Worm (Caenorhabditis elegans) whole organism, L4 larva: ENCODE results near the gene F28B12.1.

Source experiments
- F10B5.3 ChIP-seq: sonication (generic microtip); optimal IDR thresholded peaks from 2 replicates; lab custom pipeline; 2016; ENCODE audit warnings: mild to moderate bottlenecking, missing genetic modification characterization, missing compliant biosample characterization
- F26F4.8 ChIP-seq: fragments of 200-800 bp; sonication (Bioruptor generic); conservative IDR thresholded peaks from 2 replicates; pipeline ENCODE4 v1.3.6; 2022; ENCODE audit warnings: missing genetic modification characterization, missing compliant biosample characterization
- F37D6.2 ChIP-seq: sonication (generic microtip); optimal IDR thresholded peaks from 2 replicates; lab custom pipeline; 2016; ENCODE audit warnings: mild to moderate bottlenecking, missing genetic modification characterization, missing compliant biosample characterization
- T20F7.1 ChIP-seq: fragments of 200-800 bp; sonication (Bioruptor generic); optimal IDR thresholded peaks from 2 replicates; lab custom pipeline; 2018; ENCODE audit warnings: mild to moderate bottlenecking, missing genetic modification characterization, missing compliant biosample characterization
- Y105C5A.15 ChIP-seq: fragments of 200-800 bp; sonication (Bioruptor generic); IDR thresholded peaks from 2 replicates; pipeline ENCODE4 v1.3.6; 2022; ENCODE audit warnings: missing genetic modification characterization, missing compliant biosample characterization
- Y5F2A.4 ChIP-seq: fragments of 200-800 bp; sonication (Bioruptor generic); optimal IDR thresholded peaks from 2 replicates; lab custom pipeline; 2018; ENCODE audit warnings: mild to moderate bottlenecking, missing genetic modification characterization, missing compliant biosample characterization
- Y75B8A.6 ChIP-seq: fragments of 200-800 bp; sonication (Bioruptor generic); IDR thresholded peaks from 2 replicates; pipeline ENCODE4 v1.3.6; 2022; ENCODE audit warnings: missing genetic modification reagents, missing genetic modification characterization, missing compliant biosample characterization
- aha-1 ChIP-seq: fragments of 150-350 bp; peaks from one replicate; lab custom pipeline; 2014; ENCODE audit warnings: missing biosample characterization, missing genetic modification characterization
- attf-4 ChIP-seq: sonication (generic microtip); optimal IDR thresholded peaks from 3 replicates; lab custom pipeline; 2017; ENCODE audit warnings: missing biosample characterization, missing genetic modification characterization
- ceh-20 ChIP-seq: fragments of 200-800 bp; sonication (Bioruptor generic); IDR thresholded peaks from 2 replicates; pipeline ENCODE4 v1.3.6; 2022; ENCODE audit warnings: missing genetic modification reagents, missing genetic modification characterization, missing compliant biosample characterization
- ceh-28 ChIP-seq: fragments of 150-350 bp; optimal IDR thresholded peaks from 2 replicates; lab custom pipeline; 2014; ENCODE audit warnings: missing biosample characterization, missing genetic modification reagents, missing genetic modification characterization
- daf-12 ChIP-seq: fragments of 150-350 bp; optimal IDR thresholded peaks from 2 replicates; lab custom pipeline; 2014; ENCODE audit warnings: missing biosample characterization, missing genetic modification reagents, missing genetic modification characterization
- daf-16 ChIP-seq, 3 experiments: sonication (generic microtip); optimal IDR thresholded peaks; 2 replicates each; lab custom pipeline; 2016 to 2017; ENCODE audit warnings: missing genetic modification characterization in 3 of 3, missing genetic modification reagents in 3 of 3, mild to moderate bottlenecking in 2 of 3, missing compliant biosample characterization in 2 of 3, missing biosample characterization in 1 of 3, moderate library complexity in 1 of 3
- dmd-6 ChIP-seq: fragments of 200-800 bp; sonication (Bioruptor generic); IDR thresholded peaks from 2 replicates; pipeline ENCODE4 v1.3.6; 2022; ENCODE audit warnings: missing genetic modification reagents, missing genetic modification characterization, missing compliant biosample characterization
- dmd-8 ChIP-seq: fragments of 200-800 bp; sonication (Bioruptor generic); IDR thresholded peaks from 2 replicates; pipeline ENCODE4 v1.3.6; 2022; ENCODE audit warnings: missing genetic modification characterization, missing compliant biosample characterization
- dpl-1 ChIP-seq: fragments of 150-350 bp; optimal IDR thresholded peaks from 2 replicates; lab custom pipeline; 2014; ENCODE audit warnings: missing biosample characterization, missing genetic modification reagents, missing genetic modification characterization
- dve-1 ChIP-seq: sonication (generic microtip); optimal IDR thresholded peaks from 2 replicates; lab custom pipeline; 2017; ENCODE audit warnings: antibody characterized with exemption, mild to moderate bottlenecking, missing genetic modification characterization, missing compliant biosample characterization; ENCODE audit not compliant: insufficient read depth
- hif-1 ChIP-seq, 2 experiments: sonication (generic microtip); optimal IDR thresholded peaks; 2 replicates each; lab custom pipeline; 2016 to 2017; ENCODE audit warnings: missing compliant biosample characterization in 2 of 2, missing genetic modification characterization in 2 of 2, missing genetic modification reagents in 2 of 2, missing genotype in 2 of 2, mild to moderate bottlenecking in 1 of 2
- hlh-11 ChIP-seq: fragments of 200-800 bp; sonication (Bioruptor generic); optimal IDR thresholded peaks from 2 replicates; lab custom pipeline; 2018; ENCODE audit warnings: mild to moderate bottlenecking, missing genetic modification characterization, missing compliant biosample characterization
- hlh-30 ChIP-seq: sonication (generic microtip); optimal IDR thresholded peaks from 2 replicates; lab custom pipeline; 2017; ENCODE audit warnings: antibody characterized with exemption, mild to moderate bottlenecking, missing genetic modification characterization, missing compliant biosample characterization; ENCODE audit not compliant: insufficient read depth
- lin-1 ChIP-seq: fragments of 200-800 bp; sonication (Bioruptor generic); IDR thresholded peaks from 2 replicates; pipeline ENCODE4 v1.3.6; 2022; ENCODE audit warnings: missing genetic modification reagents, missing genetic modification characterization, missing compliant biosample characterization
- lin-29 ChIP-seq: fragments of 200-800 bp; sonication (Bioruptor generic); IDR thresholded peaks from 2 replicates; pipeline ENCODE4 v1.3.6; 2022; ENCODE audit warnings: missing genetic modification reagents, missing genetic modification characterization, missing compliant biosample characterization
- lsy-2 ChIP-seq, 2 experiments: fragments of 150-350 bp in 1 of 2; sonication (generic microtip) in 1 of 2; optimal IDR thresholded peaks; 2 replicates each; lab custom pipeline; 2014 to 2017; ENCODE audit warnings: missing biosample characterization in 2 of 2, missing genetic modification characterization in 2 of 2
- madf-5 ChIP-seq, 2 experiments: fragments of 200-800 bp; sonication (Bioruptor generic); IDR thresholded peaks; 2 replicates each; pipeline ENCODE4 v1.3.6; 2022; ENCODE audit warnings: missing compliant biosample characterization in 2 of 2, missing genetic modification characterization in 2 of 2
- mep-1 ChIP-seq: fragments of 150-350 bp; sonication (generic microtip); optimal IDR thresholded peaks from 3 replicates; lab custom pipeline; 2014; ENCODE audit warnings: missing biosample characterization, missing genetic modification characterization
- mes-2 ChIP-seq: sonication (generic microtip); optimal IDR thresholded peaks from 2 replicates; lab custom pipeline; 2016; ENCODE audit warnings: missing genotype, mild to moderate bottlenecking, missing genetic modification characterization, missing compliant biosample characterization; ENCODE audit not compliant: poor library complexity, severe bottlenecking
- mxl-3 ChIP-seq: fragments of 200-800 bp; sonication (Bioruptor generic); optimal IDR thresholded peaks from 2 replicates; lab custom pipeline; 2018; ENCODE audit warnings: mild to moderate bottlenecking, missing genetic modification characterization, missing compliant biosample characterization
- nhr-11 ChIP-seq: fragments of 150-350 bp; optimal IDR thresholded peaks from 2 replicates; lab custom pipeline; 2014; ENCODE audit warnings: missing biosample characterization, missing genetic modification characterization
- nhr-237 ChIP-seq: sonication (generic microtip); optimal IDR thresholded peaks from 2 replicates; lab custom pipeline; 2017; ENCODE audit warnings: missing biosample characterization, missing genetic modification characterization
- nhr-28 ChIP-seq: fragments of 150-350 bp; optimal IDR thresholded peaks from 2 replicates; lab custom pipeline; 2014; ENCODE audit warnings: missing biosample characterization, missing genetic modification characterization
- nhr-48 ChIP-seq: sonication (generic microtip); optimal IDR thresholded peaks from 2 replicates; lab custom pipeline; 2016; ENCODE audit warnings: mild to moderate bottlenecking, missing genetic modification characterization, missing compliant biosample characterization
- nhr-6 ChIP-seq: fragments of 150-350 bp; optimal IDR thresholded peaks from 2 replicates; lab custom pipeline; 2014; ENCODE audit warnings: missing biosample characterization, missing genetic modification characterization
- nhr-77 ChIP-seq: fragments of 150-350 bp; optimal IDR thresholded peaks from 2 replicates; lab custom pipeline; 2014; ENCODE audit warnings: missing biosample characterization, missing genetic modification characterization
- pha-4 ChIP-seq, 2 experiments: fragments of 150-350 bp in 1 of 2; fragments of 200-800 bp in 1 of 2; sonication (Bioruptor generic) in 1 of 2; IDR thresholded peaks in 1 of 2; optimal IDR thresholded peaks in 1 of 2; 2 replicates each; pipeline versions ENCODE4 v1.3.6 to Lab custom; 2014 to 2022; ENCODE audit warnings: missing genetic modification characterization in 2 of 2, missing genetic modification reagents in 2 of 2, missing biosample characterization in 1 of 2, missing compliant biosample characterization in 1 of 2
- php-3 ChIP-seq: fragments of 200-800 bp; sonication (Bioruptor generic); IDR thresholded peaks from 2 replicates; pipeline ENCODE4 v1.3.6; 2022; ENCODE audit warnings: missing genetic modification reagents, missing genetic modification characterization, missing compliant biosample characterization
- pqm-1 ChIP-seq: sonication (generic microtip); optimal IDR thresholded peaks from 2 replicates; lab custom pipeline; 2017; ENCODE audit warnings: missing biosample characterization, missing genetic modification characterization
- saeg-2 ChIP-seq: fragments of 200-800 bp; sonication (Bioruptor generic); IDR thresholded peaks from 2 replicates; pipeline ENCODE4 v1.3.6; 2022; ENCODE audit warnings: missing genetic modification reagents, missing genetic modification characterization, missing compliant biosample characterization
- skn-1 ChIP-seq: fragments of 150-350 bp; optimal IDR thresholded peaks from 2 replicates; lab custom pipeline; 2014; ENCODE audit warnings: missing biosample characterization, missing genetic modification characterization
- tra-1 ChIP-seq: fragments of 200-800 bp; sonication (Bioruptor generic); IDR thresholded peaks from 2 replicates; pipeline ENCODE4 v1.3.6; 2022; ENCODE audit warnings: missing genetic modification reagents, missing genetic modification characterization, missing compliant biosample characterization
- unc-62 ChIP-seq, 3 experiments: fragments of 150-350 bp in 1 of 3; sonication (generic microtip); optimal IDR thresholded peaks in 2 of 3; peaks in 1 of 3; 1 replicate in 1 of 3; 2 replicates in 2 of 3; lab custom pipeline; 2014 to 2017; ENCODE audit warnings: missing biosample characterization in 3 of 3, missing genetic modification characterization in 3 of 3, missing genetic modification reagents in 3 of 3, missing genotype in 1 of 3
- zag-1 ChIP-seq: fragments of 150-350 bp; optimal IDR thresholded peaks from 2 replicates; lab custom pipeline; 2014; ENCODE audit warnings: missing biosample characterization, missing genetic modification characterization
- zfp-3 ChIP-seq: fragments of 200-800 bp; sonication (Bioruptor generic); conservative IDR thresholded peaks from 2 replicates; pipeline ENCODE4 v1.3.6; 2022; ENCODE audit warnings: missing genetic modification reagents, missing genetic modification characterization, missing compliant biosample characterization
- ztf-7 ChIP-seq: fragments of 150-350 bp; optimal IDR thresholded peaks from 2 replicates; lab custom pipeline; 2014; ENCODE audit warnings: missing biosample characterization, missing genetic modification characterization

The F28B12.1 gene

DNA sequence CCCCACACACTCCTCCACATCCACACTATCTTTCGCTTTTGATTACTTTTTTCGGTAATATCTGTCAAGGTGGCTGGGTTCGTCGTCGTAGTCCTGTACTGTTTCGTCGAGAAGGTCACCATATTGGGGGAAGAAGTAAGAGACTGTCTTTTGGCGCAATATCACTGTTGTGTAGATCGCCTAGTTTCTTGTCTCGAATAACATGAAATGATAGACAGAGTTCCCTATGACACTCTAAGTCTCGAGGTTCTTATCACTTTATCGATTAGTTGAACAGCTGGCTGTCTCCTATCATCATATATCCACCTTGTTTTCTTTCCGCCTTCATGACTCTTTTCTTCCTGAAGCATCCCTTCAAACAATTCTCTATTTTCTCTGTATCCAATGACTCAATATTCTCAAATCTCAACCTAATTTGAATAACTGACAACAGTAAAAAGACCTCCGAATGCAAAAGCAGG lies 8.7 kb upstream of the F28B12.1 start:
- no peak for TF ChIP-seq T20F7.1 (GFP tag; lab: Kevin White, UChicago)
- TF ChIP-seq daf-12 (tag; lab: Kevin White, UChicago): no peak
- TF ChIP-seq nhr-48: no peak
- TF ChIP-seq nhr-6 (tag; lab: Kevin White, UChicago): no peak
- no peak; the same call in 1 of the 2 replicates for TF ChIP-seq dmd-6 (GFP tag; lab: Robert Waterston, UW)
- peak; percentile 22 for TF ChIP-seq hlh-11 (tag; lab: Kevin White, UChicago)
- no peak for TF ChIP-seq skn-1 (tag; lab: Kevin White, UChicago)
- TF ChIP-seq ceh-20 (GFP tag; lab: Robert Waterston, UW): no peak
- peak; percentile 37 for TF ChIP-seq nhr-28 (tag; lab: Kevin White, UChicago)
- TF ChIP-seq F37D6.2: no peak
- no peak for TF ChIP-seq lin-1
- peak; percentile 54 for TF ChIP-seq nhr-11
- peak; percentile 59 for TF ChIP-seq hlh-30 (tag; lab: Kevin White, UChicago)
- peak; percentile 40 for TF ChIP-seq ceh-28 (tag; lab: Kevin White, UChicago)
- TF ChIP-seq F10B5.3 (tag; lab: Kevin White, UChicago): no peak
- TF ChIP-seq lsy-2 (tag; optimal IDR thresholded peaks at IDR 0.05; lab: Kevin White, UChicago): peak in 1 of 2 experiments; percentile 26
- TF ChIP-seq dpl-1: no peak
- peak; percentile 73 for TF ChIP-seq aha-1 (tag; lab: Kevin White, UChicago)

DNA sequence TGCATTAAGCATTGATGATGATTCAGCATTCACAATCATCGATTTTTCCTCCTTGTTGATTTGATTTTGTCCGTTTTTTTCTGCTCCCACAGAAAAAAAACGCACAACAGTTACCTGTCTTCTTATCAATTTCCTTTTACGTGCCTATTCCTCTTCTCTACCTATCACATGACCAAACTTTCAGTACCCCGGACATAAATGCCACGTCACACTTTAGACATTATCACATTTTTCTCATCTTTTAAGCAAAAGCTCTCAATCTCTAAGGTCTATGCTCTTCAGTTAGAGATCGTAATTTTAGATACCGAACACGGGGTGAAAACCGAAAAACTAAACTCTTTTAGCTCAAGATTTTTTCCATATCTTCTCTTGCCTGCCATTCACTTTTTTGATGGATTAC lies 6.7 kb upstream of the F28B12.1 start:
- no peak for TF ChIP-seq lin-29 (GFP tag; lab: Robert Waterston, UW)
- TF ChIP-seq hif-1 (tag; optimal IDR thresholded peaks at IDR 0.05; lab: Kevin White, UChicago): peak in 1 of 2 experiments; percentile 66
- peak; percentile 76 for TF ChIP-seq hlh-30 (tag; lab: Kevin White, UChicago)
- TF ChIP-seq lin-1: no peak
- TF ChIP-seq lsy-2 (tag; optimal IDR thresholded peaks at IDR 0.05; lab: Kevin White, UChicago): peak in 1 of 2 experiments; percentile 47
- TF ChIP-seq dmd-6 (GFP tag; lab: Robert Waterston, UW): peak; percentile 87
- TF ChIP-seq saeg-2 (GFP tag; lab: Robert Waterston, UW): no peak
- peak; percentile 22 for TF ChIP-seq mes-2
- TF ChIP-seq dve-1: peak; percentile 85
- TF ChIP-seq nhr-77 (tag; lab: Kevin White, UChicago): peak; percentile 73
- peak; percentile 66; the same call in 1 of the 2 replicates for TF ChIP-seq tra-1 (GFP tag; lab: Robert Waterston, UW)
- TF ChIP-seq nhr-28 (tag; lab: Kevin White, UChicago): peak; percentile 64
- TF ChIP-seq nhr-48: peak; percentile 13
- no peak for TF ChIP-seq Y105C5A.15 (GFP tag; lab: Robert Waterston, UW)
- TF ChIP-seq T20F7.1 (GFP tag; lab: Kevin White, UChicago): peak; percentile 31
- peak; percentile 9 for TF ChIP-seq mxl-3 (GFP tag; lab: Kevin White, UChicago)
- TF ChIP-seq ztf-7 (tag; lab: Kevin White, UChicago): no peak
- TF ChIP-seq php-3 (GFP tag; lab: Robert Waterston, UW): peak; percentile 56; the same call in 1 of the 2 replicates
- TF ChIP-seq daf-16 (GFP tag; optimal IDR thresholded peaks at IDR 0.05; lab: Kevin White, UChicago): no peak
- TF ChIP-seq daf-16 (tag; optimal IDR thresholded peaks at IDR 0.05; lab: Kevin White, UChicago): peak; percentile 90
- TF ChIP-seq hlh-11 (tag; lab: Kevin White, UChicago): peak; percentile 74
- no peak for TF ChIP-seq Y75B8A.6 (GFP tag; lab: Robert Waterston, UW)
- no peak for TF ChIP-seq dmd-8 (GFP tag; lab: Robert Waterston, UW)
- peak in 1 of 2 experiments; percentile 84 for TF ChIP-seq unc-62 (GFP tag; optimal IDR thresholded peaks at IDR 0.05 in 1 of 2; lab: Kevin White, UChicago)
- TF ChIP-seq unc-62 (tag; optimal IDR thresholded peaks at IDR 0.05; lab: Kevin White, UChicago): no peak
- peak; percentile 71 for TF ChIP-seq pqm-1 (tag; lab: Kevin White, UChicago)
- TF ChIP-seq, all 104 proteins: peak for 17

DNA sequence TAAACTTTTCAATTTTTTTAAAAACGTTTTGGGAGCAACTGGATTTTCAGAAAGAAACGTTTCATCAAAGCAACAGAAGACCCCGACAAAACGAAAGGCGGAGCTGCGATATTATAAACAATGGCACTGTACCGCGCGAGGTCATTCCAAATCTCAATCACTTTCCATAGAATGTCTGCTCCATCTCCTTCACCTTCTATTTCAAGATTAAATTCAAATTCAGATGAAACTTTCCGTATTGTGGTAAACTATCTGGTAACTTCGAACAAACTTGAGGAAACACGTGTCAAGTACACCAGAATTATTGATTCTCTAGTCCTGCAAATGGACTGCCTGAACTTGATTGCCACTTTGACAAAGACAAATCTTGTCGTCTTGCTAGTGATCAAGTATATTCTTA lies 1.9 kb upstream of the F28B12.1 start, which contains the start of gene F28B12.6:
Gene F28B12.6 (plus strand): TSS at position 49 of the 400 bp plus-strand sequence.
- TF ChIP-seq pha-4 (GFP tag; IDR thresholded peaks at IDR 0.05; lab: Robert Waterston, UW): no peak
- no peak for TF ChIP-seq pha-4 (tag; optimal IDR thresholded peaks at IDR 0.05; lab: Kevin White, UChicago)
- no peak for TF ChIP-seq hlh-11 (tag; lab: Kevin White, UChicago)
- TF ChIP-seq madf-5 (GFP tag; IDR thresholded peaks at IDR 0.05; lab: Robert Waterston, UW): 0 out of 4 replicates have a peak, but pooled peaks of 1 of the 2 experiments have one; percentile 20
- TF ChIP-seq F26F4.8 (GFP tag; lab: Robert Waterston, UW): no peak
- no peak for TF ChIP-seq lsy-2 (tag; optimal IDR thresholded peaks at IDR 0.05; lab: Kevin White, UChicago)
- no peak for TF ChIP-seq php-3 (GFP tag; lab: Robert Waterston, UW)
- no peak for TF ChIP-seq mep-1 (tag; lab: Kevin White, UChicago)
- TF ChIP-seq hif-1 (tag; optimal IDR thresholded peaks at IDR 0.05; lab: Kevin White, UChicago): peak in 1 of 2 experiments; percentile 9
- TF ChIP-seq Y105C5A.15 (GFP tag; lab: Robert Waterston, UW): no peak
- TF ChIP-seq zfp-3 (GFP tag; lab: Robert Waterston, UW): 0 out of 2 replicates have a peak, but pooled peaks have one; percentile 17
- no peak for TF ChIP-seq nhr-237 (tag; lab: Kevin White, UChicago)
- TF ChIP-seq ceh-28 (tag; lab: Kevin White, UChicago): no peak
- TF ChIP-seq zag-1 (tag; lab: Kevin White, UChicago): no peak
- no peak for TF ChIP-seq Y5F2A.4
- TF ChIP-seq dve-1: no peak
- TF ChIP-seq dpl-1: no peak
- TF ChIP-seq attf-4 (tag; lab: Kevin White, UChicago): no peak
- TF ChIP-seq, all 104 proteins: peak for 3
